ENCODE assay signal across 2 worm cellular contexts in the genomic region with DNA sequence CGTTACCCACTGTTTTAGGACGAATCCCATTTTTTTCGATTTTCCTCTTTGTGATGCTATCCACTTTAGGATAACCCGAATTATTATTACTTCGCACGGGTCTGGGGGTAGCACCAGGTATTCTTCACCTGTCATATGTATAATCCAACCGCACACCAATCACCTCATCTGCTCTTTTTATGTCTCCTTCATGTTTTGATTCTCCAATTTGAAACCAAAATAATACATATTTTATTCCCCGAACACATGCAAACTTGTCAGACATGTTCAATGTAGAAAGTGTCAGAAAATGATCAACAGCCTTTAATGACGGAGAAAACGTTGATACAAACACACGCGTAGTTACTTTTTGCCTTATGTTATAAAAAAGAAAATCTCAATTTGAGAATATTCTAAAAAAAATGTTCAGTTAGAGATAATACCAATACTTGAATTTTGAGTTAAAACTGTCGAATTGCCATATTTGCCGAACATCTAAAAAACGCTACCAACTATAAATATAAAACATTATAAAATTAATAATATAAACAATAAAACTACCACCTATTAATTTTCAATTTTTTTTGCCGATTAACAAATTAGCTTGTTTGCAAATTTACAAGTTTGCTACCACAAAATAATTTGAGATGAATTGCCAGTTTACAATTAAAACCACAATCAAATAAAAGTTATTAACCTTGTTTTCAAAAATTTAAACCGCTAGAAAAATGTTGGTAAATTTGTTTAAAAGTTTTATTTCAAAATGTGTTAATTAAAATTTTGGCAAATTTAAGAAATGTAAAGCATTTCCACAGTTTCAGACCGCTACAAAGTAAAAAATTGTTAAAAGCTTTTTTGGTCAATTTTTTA.
TF ChIP-seq lines count a peak whose summit lies in the region.

No protein-coding gene starts in this region.

TF ChIP-seq in whole organism, L2 larva, 48 proteins besides CTCF, POLR2A, EP300 and RAD21 (continued from another document):
- TF ChIP-seq unc-62 (GFP tag; optimal IDR thresholded peaks at IDR 0.05; lab: Kevin White, UChicago), result no peak
- peak; percentile 67 for TF ChIP-seq ama-1 (optimal IDR thresholded peaks at IDR 0.05; lab: Kevin White, UChicago)
- TF ChIP-seq snpc-4 (tag; optimal IDR thresholded peaks at IDR 0.05; lab: Kevin White, UChicago), result no peak
- peak; percentile 12 for TF ChIP-seq C34F6.9 (tag; optimal IDR thresholded peaks at IDR 0.05; lab: Kevin White, UChicago)
- TF ChIP-seq elt-1 (tag; optimal IDR thresholded peaks at IDR 0.05; lab: Kevin White, UChicago), result no peak
- TF ChIP-seq skn-1 (tag; optimal IDR thresholded peaks at IDR 0.05; lab: Kevin White, UChicago), result no peak
- TF ChIP-seq nhr-77 (tag; optimal IDR thresholded peaks at IDR 0.05; lab: Kevin White, UChicago), result no peak

TF ChIP-seq in whole organism, L4 larva, 104 proteins besides CTCF, POLR2A, EP300 and RAD21 (continued from another document):
- TF ChIP-seq T20F7.1 (GFP tag; optimal IDR thresholded peaks at IDR 0.05; lab: Kevin White, UChicago), result peak; percentile 30
- TF ChIP-seq Y48G9A.11 (GFP tag; IDR thresholded peaks at IDR 0.05; lab: Robert Waterston, UW), result peak; percentile 28; the same call in 1 of the 2 replicates
- peak; percentile 60 for TF ChIP-seq duxl-1 (tag; optimal IDR thresholded peaks at IDR 0.05; lab: Kevin White, UChicago; ENCODE audit: poor library complexity)
- 0 out of 2 replicates have a peak, but pooled peaks have one; percentile 34 for TF ChIP-seq tag-97 (GFP tag; IDR thresholded peaks at IDR 0.05; lab: Robert Waterston, UW)
- no peak for TF ChIP-seq fos-1 (tag; optimal IDR thresholded peaks at IDR 0.05; lab: Kevin White, UChicago)
- peak; percentile 39 for TF ChIP-seq hmg-1.1 (GFP tag; IDR thresholded peaks at IDR 0.05; lab: Robert Waterston, UW)
- TF ChIP-seq attf-4 (tag; optimal IDR thresholded peaks at IDR 0.05; lab: Kevin White, UChicago), result no peak
- no peak for TF ChIP-seq zip-11 (GFP tag; IDR thresholded peaks at IDR 0.05; lab: Robert Waterston, UW)
- peak; percentile 70 for TF ChIP-seq T26A8.4 (GFP tag; IDR thresholded peaks at IDR 0.05; lab: Robert Waterston, UW)
- no peak for TF ChIP-seq mxl-2 (GFP tag; conservative IDR thresholded peaks at IDR 0.05; lab: Robert Waterston, UW)
- TF ChIP-seq mep-1 (tag; optimal IDR thresholded peaks at IDR 0.05; lab: Kevin White, UChicago), result peak; percentile 95
- peak; percentile 63; the same call in 1 of the 2 replicates for TF ChIP-seq lim-7 (GFP tag; IDR thresholded peaks at IDR 0.05; lab: Robert Waterston, UW)
- no peak for TF ChIP-seq nhr-6 (tag; optimal IDR thresholded peaks at IDR 0.05; lab: Kevin White, UChicago)
- TF ChIP-seq nhr-42 (GFP tag; IDR thresholded peaks at IDR 0.05; lab: Robert Waterston, UW), result peak; percentile 7
- TF ChIP-seq ctbp-1 (GFP tag; IDR thresholded peaks at IDR 0.05; lab: Robert Waterston, UW), result peak; percentile 65
- no peak for TF ChIP-seq unc-39 (tag; optimal IDR thresholded peaks at IDR 0.05; lab: Kevin White, UChicago)
- peak; percentile 39 for TF ChIP-seq dve-1 (tag; optimal IDR thresholded peaks at IDR 0.05; lab: Kevin White, UChicago; ENCODE audit: insufficient read depth)
- TF ChIP-seq ceh-62 (tag; optimal IDR thresholded peaks at IDR 0.05; lab: Kevin White, UChicago), result no peak
- no peak for TF ChIP-seq cey-2 (tag; optimal IDR thresholded peaks at IDR 0.05; lab: Kevin White, UChicago; ENCODE audit: borderline replicate concordance, insufficient read depth)
- TF ChIP-seq jun-1 (tag; optimal IDR thresholded peaks at IDR 0.05; lab: Kevin White, UChicago), result no peak
- TF ChIP-seq hlh-11 (tag; optimal IDR thresholded peaks at IDR 0.05; lab: Kevin White, UChicago), result peak; percentile 25
- TF ChIP-seq aly-2 (tag; optimal IDR thresholded peaks at IDR 0.05; lab: Kevin White, UChicago), result no peak
- peak in 1 of 2 experiments; percentile 22; a peak in 1 of 4 replicates for TF ChIP-seq madf-5 (GFP tag; IDR thresholded peaks at IDR 0.05; lab: Robert Waterston, UW)
- no peak for TF ChIP-seq unc-62 (GFP tag; optimal IDR thresholded peaks at IDR 0.05 in 1 of 2; lab: Kevin White, UChicago)
- no peak for TF ChIP-seq unc-62 (tag; optimal IDR thresholded peaks at IDR 0.05; lab: Kevin White, UChicago)
- TF ChIP-seq ceh-20 (GFP tag; IDR thresholded peaks at IDR 0.05; lab: Robert Waterston, UW), result peak; percentile 46; the same call in 1 of the 2 replicates
- peak; percentile 45 for TF ChIP-seq hlh-30 (tag; optimal IDR thresholded peaks at IDR 0.05; lab: Kevin White, UChicago; ENCODE audit: insufficient read depth)
- no peak for TF ChIP-seq ztf-7 (tag; optimal IDR thresholded peaks at IDR 0.05; lab: Kevin White, UChicago)
- TF ChIP-seq set-16 (GFP tag; IDR thresholded peaks at IDR 0.05; lab: Robert Waterston, UW), result no peak
- no peak for TF ChIP-seq unc-130 (GFP tag; optimal IDR thresholded peaks at IDR 0.05; lab: Kevin White, UChicago)
- TF ChIP-seq zfp-3 (GFP tag; conservative IDR thresholded peaks at IDR 0.05; lab: Robert Waterston, UW), result peak; percentile 82
- no peak for TF ChIP-seq F49E8.2 (tag; optimal IDR thresholded peaks at IDR 0.05; lab: Kevin White, UChicago; ENCODE audit: borderline replicate concordance)
- TF ChIP-seq nhr-41 (GFP tag; IDR thresholded peaks at IDR 0.05; lab: Robert Waterston, UW), result 0 out of 2 replicates have a peak, but pooled peaks have one; percentile 68
- TF ChIP-seq daf-12 (tag; optimal IDR thresholded peaks at IDR 0.05; lab: Kevin White, UChicago), result no peak
- TF ChIP-seq nhr-111 (GFP tag; optimal IDR thresholded peaks at IDR 0.05; lab: Kevin White, UChicago), result no peak
- TF ChIP-seq mes-2 (tag; optimal IDR thresholded peaks at IDR 0.05; lab: Kevin White, UChicago; ENCODE audit: poor library complexity, severe bottlenecking), result no peak
- TF ChIP-seq arid-1 (GFP tag; conservative IDR thresholded peaks at IDR 0.05; lab: Robert Waterston, UW), result 0 out of 2 replicates have a peak, but pooled peaks have one; percentile 53
- TF ChIP-seq vab-7 (GFP tag; IDR thresholded peaks at IDR 0.05; lab: Robert Waterston, UW), result peak; percentile 16; the same call in 1 of the 2 replicates
- no peak for TF ChIP-seq spr-3 (GFP tag; optimal IDR thresholded peaks at IDR 0.05; lab: Kevin White, UChicago)
- TF ChIP-seq saeg-2 (GFP tag; IDR thresholded peaks at IDR 0.05; lab: Robert Waterston, UW), result no peak
- peak; percentile 78 for TF ChIP-seq aha-1 (tag; lab: Kevin White, UChicago)
- TF ChIP-seq nhr-237 (tag; optimal IDR thresholded peaks at IDR 0.05; lab: Kevin White, UChicago), result no peak
- TF ChIP-seq ceh-28 (tag; optimal IDR thresholded peaks at IDR 0.05; lab: Kevin White, UChicago), result no peak
- TF ChIP-seq nhr-77 (tag; optimal IDR thresholded peaks at IDR 0.05; lab: Kevin White, UChicago), result no peak
- peak; percentile 46; the same call in 1 of the 2 replicates for TF ChIP-seq Y105C5A.15 (GFP tag; IDR thresholded peaks at IDR 0.05; lab: Robert Waterston, UW)
- no peak; the same call in 1 of the 2 replicates for TF ChIP-seq ZK337.2 (GFP tag; IDR thresholded peaks at IDR 0.05; lab: Robert Waterston, UW)
- no peak for TF ChIP-seq spr-1 (tag; optimal IDR thresholded peaks at IDR 0.05; lab: Kevin White, UChicago)
- no peak for TF ChIP-seq daf-16 (GFP tag; optimal IDR thresholded peaks at IDR 0.05; lab: Kevin White, UChicago)
- peak; percentile 3 for TF ChIP-seq daf-16 (tag; optimal IDR thresholded peaks at IDR 0.05; lab: Kevin White, UChicago)
- no peak for TF ChIP-seq mxl-3 (GFP tag; optimal IDR thresholded peaks at IDR 0.05; lab: Kevin White, UChicago)
- TF ChIP-seq F37D6.2 (tag; optimal IDR thresholded peaks at IDR 0.05; lab: Kevin White, UChicago), result peak; percentile 6
- peak; percentile 48 for TF ChIP-seq madf-9 (GFP tag; conservative IDR thresholded peaks at IDR 0.05; lab: Robert Waterston, UW)
